Fruit fly (Drosophila melanogaster) whole organism, embryonic: ENCODE results near the gene Bx.

Source experiments
- Bdp1 ChIP-seq: fragments of 200-800 bp; sonication (Bioruptor generic); optimal IDR thresholded peaks from 3 replicates; lab custom pipeline; 2016; ENCODE audit warnings: missing biosample characterization, missing genetic modification characterization
- Bgb ChIP-seq: fragments of 200-800 bp; sonication (Bioruptor generic); IDR thresholded peaks from 2 replicates; pipeline ENCODE4 v1.3.6; 2022; ENCODE audit warnings: missing biosample characterization, missing genetic modification characterization; ENCODE audit not compliant: partially characterized antibody
- CG1024 ChIP-seq: fragments of 200-800 bp; sonication (Bioruptor generic); IDR thresholded peaks from 2 replicates; pipeline ENCODE4 v1.3.6; 2022; ENCODE audit warnings: missing biosample characterization, missing genetic modification characterization
- CG12071 ChIP-seq: fragments of 200-800 bp; sonication (Bioruptor generic); optimal IDR thresholded peaks from 3 replicates; lab custom pipeline; 2018; ENCODE audit warnings: missing biosample characterization, mild to moderate bottlenecking, missing genetic modification characterization
- CG15011 ChIP-seq: fragments of 200-800 bp; sonication (Bioruptor generic); optimal IDR thresholded peaks from 3 replicates; lab custom pipeline; 2018; ENCODE audit warnings: missing biosample characterization, mild to moderate bottlenecking, missing genetic modification characterization
- CG15696 ChIP-seq: fragments of 200-800 bp; sonication (Bioruptor generic); optimal IDR thresholded peaks from 2 replicates; lab custom pipeline; 2019; ENCODE audit warnings: missing biosample characterization, mild to moderate bottlenecking, missing genetic modification characterization, moderate library complexity
- CG16815 ChIP-seq: fragments of 200-800 bp; sonication (Bioruptor generic); optimal IDR thresholded peaks from 3 replicates; lab custom pipeline; 2017; ENCODE audit warnings: missing biosample characterization, mild to moderate bottlenecking, missing genetic modification characterization
- CG16863 ChIP-seq: fragments of 200-800 bp; sonication (Bioruptor generic); optimal IDR thresholded peaks from 3 replicates; lab custom pipeline; 2016; ENCODE audit warnings: missing biosample characterization, missing genetic modification characterization
- CG17829 ChIP-seq: fragments of 200-800 bp; optimal IDR thresholded peaks from 2 replicates; lab custom pipeline; 2019; ENCODE audit warnings: missing biosample characterization, mild to moderate bottlenecking, missing genetic modification characterization, moderate library complexity
- CG2199 ChIP-seq: fragments of 200-800 bp; sonication (Bioruptor generic); IDR thresholded peaks from 3 replicates; pipeline ENCODE4 v1.3.6; 2022; ENCODE audit warnings: missing biosample characterization, missing genetic modification characterization
- CG3065 ChIP-seq: fragments of 200-800 bp; sonication (Bioruptor generic); optimal IDR thresholded peaks from 2 replicates; lab custom pipeline; 2016; ENCODE audit warnings: missing biosample characterization, missing genetic modification characterization
- CG3726 ChIP-seq: fragments of 200-800 bp; sonication (Bioruptor generic); IDR thresholded peaks from 3 replicates; pipeline ENCODE4, ENCODE4 v1.3.6; 2022; ENCODE audit warnings: missing biosample characterization, missing genetic modification characterization
- CG4360 ChIP-seq: fragments of 200-800 bp; sonication (Bioruptor generic); IDR thresholded peaks from 2 replicates; pipeline ENCODE4 v1.3.6; 2022; ENCODE audit warnings: missing biosample characterization, missing genetic modification characterization
- CG4404 ChIP-seq: fragments of 200-800 bp; sonication (Bioruptor generic); IDR thresholded peaks from 2 replicates; pipeline ENCODE4 v1.3.6; 2022; ENCODE audit warnings: missing biosample characterization, missing genetic modification characterization
- CG4730 ChIP-seq: fragments of 200-800 bp; sonication (Bioruptor generic); IDR thresholded peaks from 2 replicates; pipeline ENCODE4 v1.3.6; 2022; ENCODE audit warnings: missing biosample characterization, missing genetic modification characterization
- CG6683 ChIP-seq: fragments of 200-800 bp; sonication (Bioruptor generic); optimal IDR thresholded peaks from 2 replicates; lab custom pipeline; 2017; ENCODE audit warnings: missing biosample characterization, mild to moderate bottlenecking, missing genetic modification characterization, missing genetic modification reagents
- CG6791 ChIP-seq: fragments of 200-800 bp; sonication (Bioruptor generic); IDR thresholded peaks from 3 replicates; pipeline ENCODE4 v1.3.6; 2022; ENCODE audit warnings: missing biosample characterization, missing genetic modification characterization; ENCODE audit not compliant: partially characterized antibody
- CHES-1-like ChIP-seq: fragments of 200-800 bp; sonication (Bioruptor generic); optimal IDR thresholded peaks from 2 replicates; lab custom pipeline; 2016; ENCODE audit warnings: missing biosample characterization, missing genetic modification characterization
- E2f1 ChIP-seq: fragments of 200-800 bp; sonication (Bioruptor generic); IDR thresholded peaks from 2 replicates; pipeline ENCODE4 v1.3.6; 2022; ENCODE audit warnings: missing biosample characterization, missing genetic modification characterization
- Elba2 ChIP-seq: fragments of 200-800 bp; sonication (Bioruptor generic); optimal IDR thresholded peaks from 3 replicates; lab custom pipeline; 2016; ENCODE audit warnings: missing biosample characterization, missing genetic modification characterization
- GATAe ChIP-seq: fragments of 200-800 bp; sonication (Bioruptor generic); conservative IDR thresholded peaks from 2 replicates; pipeline ENCODE4 v1.3.6; 2022; ENCODE audit warnings: missing biosample characterization, missing genetic modification characterization
- Gsc ChIP-seq: fragments of 200-800 bp; sonication (Bioruptor generic); IDR thresholded peaks from 2 replicates; pipeline ENCODE4 v1.3.6; 2022; ENCODE audit warnings: missing biosample characterization, missing genetic modification characterization
- H15 ChIP-seq: fragments of 200-800 bp; sonication (Bioruptor generic); IDR thresholded peaks from 3 replicates; pipeline ENCODE4 v1.3.6; 2022; ENCODE audit warnings: missing biosample characterization, missing genetic modification characterization
- Lhr ChIP-seq: fragments of 200-800 bp; sonication (Bioruptor generic); optimal IDR thresholded peaks from 3 replicates; lab custom pipeline; 2017; ENCODE audit warnings: mild to moderate bottlenecking, missing biosample characterization, missing genetic modification reagents, missing genetic modification characterization
- Mrtf ChIP-seq: fragments of 200-800 bp; sonication (Bioruptor generic); IDR thresholded peaks from 3 replicates; pipeline ENCODE4 v1.3.6; 2022; ENCODE audit warnings: missing biosample characterization, missing genetic modification characterization
- Opbp ChIP-seq: fragments of 200-800 bp; sonication (Bioruptor generic); IDR thresholded peaks from 3 replicates; pipeline ENCODE4 v1.3.6; 2022; ENCODE audit warnings: missing biosample characterization, missing genetic modification characterization; ENCODE audit not compliant: partially characterized antibody
- Six4 ChIP-seq: fragments of 200-800 bp; sonication (Bioruptor generic); optimal IDR thresholded peaks from 2 replicates; lab custom pipeline; 2016; ENCODE audit warnings: missing biosample characterization, missing genetic modification characterization
- amos ChIP-seq: fragments of 200-800 bp; sonication (Bioruptor generic); IDR thresholded peaks from 2 replicates; pipeline ENCODE4 v1.3.6; 2022; ENCODE audit warnings: missing biosample characterization, missing genetic modification characterization; ENCODE audit not compliant: partially characterized antibody
- bab2 ChIP-seq: fragments of 200-800 bp; sonication (Bioruptor generic); optimal IDR thresholded peaks from 2 replicates; lab custom pipeline; 2016; ENCODE audit warnings: missing biosample characterization, missing genetic modification characterization
- cad ChIP-seq: fragments of >200 bp; optimal IDR thresholded peaks from 2 replicates; lab custom pipeline; 2017; ENCODE audit warnings: missing biosample characterization, missing genetic modification characterization
- crc ChIP-seq: fragments of 200-800 bp; sonication (Bioruptor generic); optimal IDR thresholded peaks from 2 replicates; lab custom pipeline; 2016; ENCODE audit warnings: missing biosample characterization, missing genetic modification characterization
- crp ChIP-seq, 2 experiments: fragments of 200-800 bp; sonication (Bioruptor generic); optimal IDR thresholded peaks; 2 replicates in 1 of 2; 3 replicates in 1 of 2; lab custom pipeline; 2017; ENCODE audit warnings: missing biosample characterization in 2 of 2, missing genetic modification characterization in 2 of 2, mild to moderate bottlenecking in 1 of 2, moderate library complexity in 1 of 2
- dan ChIP-seq: fragments of 200-800 bp; sonication (Bioruptor generic); IDR thresholded peaks from 2 replicates; pipeline ENCODE4 v1.3.6; 2022; ENCODE audit warnings: missing biosample characterization, missing genetic modification characterization
- danr ChIP-seq: fragments of 200-800 bp; sonication (Bioruptor generic); IDR thresholded peaks from 2 replicates; pipeline ENCODE4 v1.3.6; 2022; ENCODE audit warnings: missing biosample characterization, missing genetic modification characterization
- exex ChIP-seq: fragments of 200-800 bp; sonication (Bioruptor generic); optimal IDR thresholded peaks from 4 replicates; lab custom pipeline; 2018; ENCODE audit warnings: missing biosample characterization, mild to moderate bottlenecking, missing genetic modification characterization, moderate library complexity
- gcm ChIP-seq: fragments of 200-800 bp; sonication (Bioruptor generic); optimal IDR thresholded peaks from 2 replicates; lab custom pipeline; 2019; ENCODE audit warnings: missing biosample characterization, mild to moderate bottlenecking, missing genetic modification characterization, moderate library complexity
- gcm2 ChIP-seq: fragments of 200-800 bp; sonication (Bioruptor generic); optimal IDR thresholded peaks from 2 replicates; lab custom pipeline; 2016; ENCODE audit warnings: missing biosample characterization, missing genetic modification characterization
- grn ChIP-seq: fragments of 200-800 bp; sonication (Bioruptor generic); optimal IDR thresholded peaks from 3 replicates; lab custom pipeline; 2017; ENCODE audit warnings: missing biosample characterization, missing genetic modification characterization
- gsb-n ChIP-seq: fragments of 200-800 bp; sonication (Bioruptor generic); optimal IDR thresholded peaks from 3 replicates; lab custom pipeline; 2018; ENCODE audit warnings: missing biosample characterization, mild to moderate bottlenecking, missing genetic modification characterization
- gt ChIP-seq: fragments of 200-800 bp; sonication (Bioruptor generic); IDR thresholded peaks from 2 replicates; pipeline ENCODE4 v1.3.6; 2022; ENCODE audit warnings: missing biosample characterization, missing genetic modification characterization
- klu ChIP-seq: fragments of 200-800 bp; sonication (Bioruptor generic); IDR thresholded peaks from 2 replicates; pipeline ENCODE4 v1.3.6; 2022; ENCODE audit warnings: missing biosample characterization, missing genetic modification characterization
- nerfin-1 ChIP-seq: fragments of 200-800 bp; sonication (Bioruptor generic); optimal IDR thresholded peaks from 3 replicates; lab custom pipeline; 2019; ENCODE audit warnings: missing biosample characterization, mild to moderate bottlenecking, missing genetic modification characterization, moderate library complexity
- nom ChIP-seq: fragments of 200-800 bp; sonication (Bioruptor generic); optimal IDR thresholded peaks from 2 replicates; lab custom pipeline; 2017; ENCODE audit warnings: missing biosample characterization, missing genetic modification characterization, mild to moderate bottlenecking, moderate library complexity, missing genetic modification reagents
- p53 ChIP-seq: fragments of 200-800 bp; sonication (Bioruptor generic); optimal IDR thresholded peaks from 2 replicates; lab custom pipeline; 2016; ENCODE audit warnings: missing biosample characterization, missing genetic modification characterization
- rib ChIP-seq: fragments of 200-800 bp; sonication (Bioruptor generic); IDR thresholded peaks from 2 replicates; pipeline ENCODE4 v1.3.6; 2022; ENCODE audit warnings: missing biosample characterization, missing genetic modification characterization
- sens ChIP-seq: fragments of 200-800 bp; sonication (Bioruptor generic); peaks from one replicate; lab custom pipeline; 2016; ENCODE audit warnings: missing biosample characterization, missing genetic modification characterization
- seq ChIP-seq: fragments of 200-800 bp; sonication (Bioruptor generic); IDR thresholded peaks from 2 replicates; pipeline ENCODE4 v1.3.6; 2022; ENCODE audit warnings: missing biosample characterization, missing genetic modification characterization
- slp2 ChIP-seq: fragments of 200-800 bp; sonication (Bioruptor generic); optimal IDR thresholded peaks from 2 replicates; lab custom pipeline; 2016; ENCODE audit warnings: missing biosample characterization, missing genetic modification characterization
- sr ChIP-seq: fragments of 200-800 bp; sonication (Bioruptor generic); IDR thresholded peaks from 3 replicates; pipeline ENCODE4 v1.3.6; 2022; ENCODE audit warnings: missing biosample characterization, missing genetic modification characterization
- trem ChIP-seq: fragments of 200-800 bp; optimal IDR thresholded peaks from 3 replicates; lab custom pipeline; 2019; ENCODE audit warnings: missing biosample characterization, mild to moderate bottlenecking, missing genetic modification characterization, moderate library complexity
- trh ChIP-seq: fragments of 200-800 bp; sonication (Bioruptor generic); optimal IDR thresholded peaks from 2 replicates; lab custom pipeline; 2016; ENCODE audit warnings: missing biosample characterization, missing genetic modification characterization

Gene Bx

dm6 chrX:18565630-18566319 lies 50.5 kb downstream of the Bx start (continued):
- TF ChIP-seq trem (tag; lab: Kevin White, UChicago) (peak; percentile 13), CG12071 (GFP tag; lab: Kevin White, UChicago) (no peak), CG2199 (GFP tag; lab: Robert Waterston, UW) (no peak), gsb-n (tag; lab: Kevin White, UChicago) (peak; percentile 20), Six4 (GFP tag; lab: Kevin White, UChicago) (no peak), CG3065 (GFP tag; lab: Kevin White, UChicago) (no peak), CG16815 (GFP tag; lab: Kevin White, UChicago) (no peak), Elba2 (no peak), CG4730 (GFP tag; lab: Robert Waterston, UW) (no peak), trh (GFP tag; lab: Kevin White, UChicago) (no peak), gcm (GFP tag; lab: Kevin White, UChicago) (no peak), E2f1 (0 out of 2 replicates have a peak, but pooled peaks have one; percentile 11), amos (peak; percentile 63; the same call in 1 of the 2 replicates), CG1024 (GFP tag; lab: Robert Waterston, UW) (no peak), Opbp (GFP tag; lab: Robert Waterston, UW) (no peak), Bdp1 (GFP tag; lab: Kevin White, UChicago) (peak; percentile 88), Mrtf (no peak), CG4404 (GFP tag; lab: Robert Waterston, UW) (no peak), seq (GFP tag; lab: Robert Waterston, UW) (no peak), rib (GFP tag; lab: Robert Waterston, UW) (no peak), CG16863 (GFP tag; lab: Kevin White, UChicago) (no peak), nerfin-1 (no peak), nom (no peak), klu (no peak), dan (GFP tag; lab: Robert Waterston, UW) (no peak), CG6683 (GFP tag; lab: Kevin White, UChicago) (no peak), crc (GFP tag; lab: Kevin White, UChicago) (no peak), H15 (GFP tag; lab: Robert Waterston, UW) (no peak), gcm2 (GFP tag; lab: Kevin White, UChicago) (no peak), Gsc (no peak), sens (GFP tag; lab: Kevin White, UChicago) (no peak), CG3726 (no peak), CG6791 (no peak), p53 (GFP tag; lab: Kevin White, UChicago) (no peak), Lhr (GFP tag; lab: Kevin White, UChicago) (peak; percentile 10), crp (GFP tag; optimal IDR thresholded peaks at IDR 0.05; lab: Kevin White, UChicago) (peak in 1 of 2 experiments; percentile 72), sr (GFP tag; lab: Robert Waterston, UW) (no peak), danr (GFP tag; lab: Robert Waterston, UW) (no peak), CG15696 (no peak), CG17829 (tag; lab: Kevin White, UChicago) (no peak), bab2 (GFP tag; lab: Kevin White, UChicago) (no peak), gt (no peak), CHES-1-like (GFP tag; lab: Kevin White, UChicago) (no peak), CG4360 (GFP tag; lab: Robert Waterston, UW) (no peak), slp2 (GFP tag; lab: Kevin White, UChicago) (no peak), exex (no peak), cad (GFP tag; lab: Kevin White, UChicago) (no peak), CG15011 (GFP tag; lab: Kevin White, UChicago) (no peak), grn (no peak), Bgb (0 out of 2 replicates have a peak, but pooled peaks have one; percentile 10), GATAe (no peak)
